Worm (Caenorhabditis elegans) whole organism, L4 larva: Measurements from ENCODE around the gene Y67A10A.11.
A peak's percentile ranks its signal among the peaks of the same experiment; 100 is the strongest.

Experiments used
- D1046.2 ChIP-seq: fragments of 200-800 bp; sonication (Bioruptor generic); IDR thresholded peaks from 2 replicates; pipeline ENCODE4 v1.3.6; 2022; ENCODE audit warnings: missing genetic modification characterization, missing compliant biosample characterization
- F26F4.8 ChIP-seq: fragments of 200-800 bp; sonication (Bioruptor generic); conservative IDR thresholded peaks from 2 replicates; pipeline ENCODE4 v1.3.6; 2022; ENCODE audit warnings: missing genetic modification characterization, missing compliant biosample characterization
- F37D6.2 ChIP-seq: sonication (generic microtip); optimal IDR thresholded peaks from 2 replicates; lab custom pipeline; 2016; ENCODE audit warnings: mild to moderate bottlenecking, missing genetic modification characterization, missing compliant biosample characterization
- F44E2.7 ChIP-seq: fragments of 200-800 bp; sonication (Bioruptor generic); IDR thresholded peaks from 2 replicates; pipeline ENCODE4 v2.1.2; 2022; ENCODE audit warnings: missing genetic modification characterization, missing compliant biosample characterization
- F49E8.2 ChIP-seq: sonication (generic microtip); optimal IDR thresholded peaks from 2 replicates; lab custom pipeline; 2016; ENCODE audit warnings: missing compliant biosample characterization, mild to moderate bottlenecking, missing genetic modification characterization, borderline replicate concordance
- R02D3.7 ChIP-seq: fragments of 150-350 bp; sonication (generic microtip); optimal IDR thresholded peaks from 3 replicates; lab custom pipeline; 2014; ENCODE audit warnings: missing biosample characterization, missing genetic modification characterization
- T20F7.1 ChIP-seq: fragments of 200-800 bp; sonication (Bioruptor generic); optimal IDR thresholded peaks from 2 replicates; lab custom pipeline; 2018; ENCODE audit warnings: mild to moderate bottlenecking, missing genetic modification characterization, missing compliant biosample characterization
- T26A8.4 ChIP-seq: fragments of 200-800 bp; sonication (Bioruptor generic); IDR thresholded peaks from 2 replicates; pipeline ENCODE4 v1.3.6; 2022; ENCODE audit warnings: missing genetic modification characterization, missing compliant biosample characterization
- Y48G9A.11 ChIP-seq: fragments of 200-800 bp; sonication (Bioruptor generic); IDR thresholded peaks from 2 replicates; pipeline ENCODE4 v1.3.6; 2022; ENCODE audit warnings: missing genetic modification reagents, missing genetic modification characterization, missing compliant biosample characterization
- ZK337.2 ChIP-seq: fragments of 200-800 bp; sonication (Bioruptor generic); IDR thresholded peaks from 2 replicates; pipeline ENCODE4 v1.3.6; 2022; ENCODE audit warnings: missing genetic modification reagents, missing genetic modification characterization, missing compliant biosample characterization
- aha-1 ChIP-seq: fragments of 150-350 bp; peaks from one replicate; lab custom pipeline; 2014; ENCODE audit warnings: missing biosample characterization, missing genetic modification characterization
- ama-1 ChIP-seq: fragments of 150-350 bp; optimal IDR thresholded peaks from 2 replicates; lab custom pipeline; 2014; ENCODE audit warnings: inconsistent platforms, mixed read lengths
- arid-1 ChIP-seq: fragments of 200-800 bp; sonication (Bioruptor generic); conservative IDR thresholded peaks from 2 replicates; pipeline ENCODE4 v1.3.6; 2022; ENCODE audit warnings: missing genetic modification reagents, missing genetic modification characterization, missing compliant biosample characterization
- attf-4 ChIP-seq: sonication (generic microtip); optimal IDR thresholded peaks from 3 replicates; lab custom pipeline; 2017; ENCODE audit warnings: missing biosample characterization, missing genetic modification characterization
- ceh-20 ChIP-seq: fragments of 200-800 bp; sonication (Bioruptor generic); IDR thresholded peaks from 2 replicates; pipeline ENCODE4 v1.3.6; 2022; ENCODE audit warnings: missing genetic modification reagents, missing genetic modification characterization, missing compliant biosample characterization
- ceh-28 ChIP-seq: fragments of 150-350 bp; optimal IDR thresholded peaks from 2 replicates; lab custom pipeline; 2014; ENCODE audit warnings: missing biosample characterization, missing genetic modification reagents, missing genetic modification characterization
- ceh-44 ChIP-seq: fragments of 200-800 bp; sonication (Bioruptor generic); IDR thresholded peaks from 2 replicates; pipeline ENCODE4 v1.3.6; 2022; ENCODE audit warnings: missing genetic modification reagents, missing genetic modification characterization, missing compliant biosample characterization
- ces-1 ChIP-seq: fragments of 150-350 bp; sonication (generic microtip); optimal IDR thresholded peaks from 4 replicates; lab custom pipeline; 2014; ENCODE audit warnings: missing biosample characterization, missing genetic modification reagents, missing genetic modification characterization
- cey-2 ChIP-seq: sonication (generic microtip); optimal IDR thresholded peaks from 3 replicates; lab custom pipeline; 2017; ENCODE audit warnings: missing genetic modification characterization, mild to moderate bottlenecking, missing compliant biosample characterization, antibody characterized with exemption, borderline replicate concordance; ENCODE audit not compliant: insufficient read depth
- ctbp-1 ChIP-seq: fragments of 200-800 bp; sonication (Bioruptor generic); IDR thresholded peaks from 2 replicates; pipeline ENCODE4 v1.3.6; 2022; ENCODE audit warnings: missing genetic modification reagents, missing genetic modification characterization, missing compliant biosample characterization
- daf-16 ChIP-seq, 3 experiments: sonication (generic microtip); optimal IDR thresholded peaks; 2 replicates each; lab custom pipeline; 2016 to 2017; ENCODE audit warnings: missing genetic modification characterization in 3 of 3, missing genetic modification reagents in 3 of 3, mild to moderate bottlenecking in 2 of 3, missing compliant biosample characterization in 2 of 3, missing biosample characterization in 1 of 3, moderate library complexity in 1 of 3
- dmd-6 ChIP-seq: fragments of 200-800 bp; sonication (Bioruptor generic); IDR thresholded peaks from 2 replicates; pipeline ENCODE4 v1.3.6; 2022; ENCODE audit warnings: missing genetic modification reagents, missing genetic modification characterization, missing compliant biosample characterization
- dpl-1 ChIP-seq: fragments of 150-350 bp; optimal IDR thresholded peaks from 2 replicates; lab custom pipeline; 2014; ENCODE audit warnings: missing biosample characterization, missing genetic modification reagents, missing genetic modification characterization
- fos-1 ChIP-seq: fragments of 150-350 bp; optimal IDR thresholded peaks from 2 replicates; lab custom pipeline; 2014; ENCODE audit warnings: missing biosample characterization, missing genetic modification characterization
- gei-8 ChIP-seq: fragments of 200-800 bp; sonication (Bioruptor generic); optimal IDR thresholded peaks from 2 replicates; lab custom pipeline; 2018; ENCODE audit warnings: mild to moderate bottlenecking, missing genetic modification characterization, missing compliant biosample characterization
- jun-1 ChIP-seq: fragments of 150-350 bp; optimal IDR thresholded peaks from 2 replicates; lab custom pipeline; 2014; ENCODE audit warnings: missing biosample characterization, missing genetic modification reagents, missing genetic modification characterization
- lin-1 ChIP-seq: fragments of 200-800 bp; sonication (Bioruptor generic); IDR thresholded peaks from 2 replicates; pipeline ENCODE4 v1.3.6; 2022; ENCODE audit warnings: missing genetic modification reagents, missing genetic modification characterization, missing compliant biosample characterization
- lir-3 ChIP-seq: sonication (generic microtip); optimal IDR thresholded peaks from 2 replicates; lab custom pipeline; 2016; ENCODE audit warnings: mild to moderate bottlenecking, missing genetic modification characterization, missing compliant biosample characterization
- madf-5 ChIP-seq, 2 experiments: fragments of 200-800 bp; sonication (Bioruptor generic); IDR thresholded peaks; 2 replicates each; pipeline ENCODE4 v1.3.6; 2022; ENCODE audit warnings: missing compliant biosample characterization in 2 of 2, missing genetic modification characterization in 2 of 2
- mdl-1 ChIP-seq, 2 experiments: fragments of 150-350 bp in 1 of 2; sonication (generic microtip) in 1 of 2; optimal IDR thresholded peaks; 2 replicates each; lab custom pipeline; 2014 to 2017; ENCODE audit warnings: missing biosample characterization in 2 of 2, missing genetic modification characterization in 2 of 2
- mdt-29 ChIP-seq: fragments of 200-800 bp; sonication (Bioruptor generic); IDR thresholded peaks from 2 replicates; pipeline ENCODE4 v1.3.6; 2022; ENCODE audit warnings: missing genetic modification reagents, missing genetic modification characterization, missing compliant biosample characterization
- mep-1 ChIP-seq: fragments of 150-350 bp; sonication (generic microtip); optimal IDR thresholded peaks from 3 replicates; lab custom pipeline; 2014; ENCODE audit warnings: missing biosample characterization, missing genetic modification characterization
- mes-2 ChIP-seq: sonication (generic microtip); optimal IDR thresholded peaks from 2 replicates; lab custom pipeline; 2016; ENCODE audit warnings: missing genotype, mild to moderate bottlenecking, missing genetic modification characterization, missing compliant biosample characterization; ENCODE audit not compliant: poor library complexity, severe bottlenecking
- nhr-10 ChIP-seq: fragments of 150-350 bp; optimal IDR thresholded peaks from 2 replicates; lab custom pipeline; 2014; ENCODE audit warnings: missing biosample characterization, missing genetic modification characterization
- nhr-102 ChIP-seq: sonication (generic microtip); optimal IDR thresholded peaks from 2 replicates; lab custom pipeline; 2016; ENCODE audit warnings: mild to moderate bottlenecking, missing genetic modification characterization, moderate library complexity, missing compliant biosample characterization
- nhr-11 ChIP-seq: fragments of 150-350 bp; optimal IDR thresholded peaks from 2 replicates; lab custom pipeline; 2014; ENCODE audit warnings: missing biosample characterization, missing genetic modification characterization
- nhr-6 ChIP-seq: fragments of 150-350 bp; optimal IDR thresholded peaks from 2 replicates; lab custom pipeline; 2014; ENCODE audit warnings: missing biosample characterization, missing genetic modification characterization
- nhr-76 ChIP-seq: fragments of 150-350 bp; optimal IDR thresholded peaks from 2 replicates; lab custom pipeline; 2014; ENCODE audit warnings: missing biosample characterization, missing genetic modification characterization
- pqm-1 ChIP-seq: sonication (generic microtip); optimal IDR thresholded peaks from 2 replicates; lab custom pipeline; 2017; ENCODE audit warnings: missing biosample characterization, missing genetic modification characterization
- rbr-2 ChIP-seq: sonication (generic microtip); optimal IDR thresholded peaks from 2 replicates; lab custom pipeline; 2016; ENCODE audit warnings: missing genotype, missing genetic modification characterization, missing compliant biosample characterization
- saeg-2 ChIP-seq: fragments of 200-800 bp; sonication (Bioruptor generic); IDR thresholded peaks from 2 replicates; pipeline ENCODE4 v1.3.6; 2022; ENCODE audit warnings: missing genetic modification reagents, missing genetic modification characterization, missing compliant biosample characterization
- set-16 ChIP-seq: fragments of 200-800 bp; sonication (Bioruptor generic); IDR thresholded peaks from 2 replicates; pipeline ENCODE4 v1.3.6; 2022; ENCODE audit warnings: missing genetic modification reagents, missing genetic modification characterization, missing compliant biosample characterization
- skn-1 ChIP-seq: fragments of 150-350 bp; optimal IDR thresholded peaks from 2 replicates; lab custom pipeline; 2014; ENCODE audit warnings: missing biosample characterization, missing genetic modification characterization
- spr-1 ChIP-seq: sonication (generic microtip); optimal IDR thresholded peaks from 2 replicates; lab custom pipeline; 2016; ENCODE audit warnings: mild to moderate bottlenecking, missing genetic modification characterization, missing compliant biosample characterization
- spr-3 ChIP-seq: fragments of 200-800 bp; sonication (Bioruptor generic); optimal IDR thresholded peaks from 2 replicates; lab custom pipeline; 2018; ENCODE audit warnings: mild to moderate bottlenecking, missing genetic modification characterization, missing compliant biosample characterization
- unc-39 ChIP-seq: sonication (generic microtip); optimal IDR thresholded peaks from 2 replicates; lab custom pipeline; 2017; ENCODE audit warnings: missing biosample characterization, missing genetic modification characterization
- unc-62 ChIP-seq, 3 experiments: fragments of 150-350 bp in 1 of 3; sonication (generic microtip); optimal IDR thresholded peaks in 2 of 3; peaks in 1 of 3; 1 replicate in 1 of 3; 2 replicates in 2 of 3; lab custom pipeline; 2014 to 2017; ENCODE audit warnings: missing biosample characterization in 3 of 3, missing genetic modification characterization in 3 of 3, missing genetic modification reagents in 3 of 3, missing genotype in 1 of 3
- ztf-11 ChIP-seq: fragments of 150-350 bp; optimal IDR thresholded peaks from 2 replicates; lab custom pipeline; 2014; ENCODE audit warnings: missing biosample characterization, missing genetic modification characterization
- ztf-7 ChIP-seq: fragments of 150-350 bp; optimal IDR thresholded peaks from 2 replicates; lab custom pipeline; 2014; ENCODE audit warnings: missing biosample characterization, missing genetic modification characterization

The Y67A10A.11 gene

DNA sequence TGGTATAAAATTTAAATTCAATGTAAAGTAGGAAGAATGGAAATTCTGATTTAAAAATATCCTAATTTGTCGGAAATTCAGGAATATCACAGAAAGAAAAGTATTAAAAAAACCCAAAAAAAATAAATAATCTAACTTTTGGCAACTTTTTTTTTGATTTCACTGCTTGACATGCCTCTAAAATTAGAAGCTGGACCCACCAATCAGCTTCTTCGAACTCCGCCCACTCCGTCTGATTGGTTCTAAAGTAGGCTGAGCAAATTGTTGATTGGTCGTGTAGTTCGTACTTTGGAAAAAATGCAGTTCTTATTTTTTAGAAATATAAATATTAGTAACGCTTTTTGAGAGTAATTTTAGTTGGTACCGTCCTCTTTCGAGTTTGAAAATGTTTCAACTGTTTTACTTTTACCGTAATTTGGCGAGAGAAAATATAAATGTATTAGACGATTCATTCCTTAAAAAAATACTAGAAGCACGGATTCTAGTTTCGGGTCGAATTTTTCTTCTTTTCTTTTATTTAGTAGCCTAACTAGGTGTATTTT is 26.2 kb downstream of the Y67A10A.11 start:
- TF ChIP-seq unc-62 (GFP tag; optimal IDR thresholded peaks at IDR 0.05 in 1 of 2; lab: Kevin White, UChicago) (peak in 1 of 2 experiments; percentile 93), unc-62 (tag; optimal IDR thresholded peaks at IDR 0.05; lab: Kevin White, UChicago) (no peak), set-16 (GFP tag; lab: Robert Waterston, UW) (no peak), fos-1 (tag; lab: Kevin White, UChicago) (no peak), rbr-2 (no peak), lin-1 (no peak), arid-1 (GFP tag; lab: Robert Waterston, UW) (no peak), D1046.2 (GFP tag; lab: Robert Waterston, UW) (no peak), aha-1 (tag; lab: Kevin White, UChicago) (peak; percentile 66)

DNA sequence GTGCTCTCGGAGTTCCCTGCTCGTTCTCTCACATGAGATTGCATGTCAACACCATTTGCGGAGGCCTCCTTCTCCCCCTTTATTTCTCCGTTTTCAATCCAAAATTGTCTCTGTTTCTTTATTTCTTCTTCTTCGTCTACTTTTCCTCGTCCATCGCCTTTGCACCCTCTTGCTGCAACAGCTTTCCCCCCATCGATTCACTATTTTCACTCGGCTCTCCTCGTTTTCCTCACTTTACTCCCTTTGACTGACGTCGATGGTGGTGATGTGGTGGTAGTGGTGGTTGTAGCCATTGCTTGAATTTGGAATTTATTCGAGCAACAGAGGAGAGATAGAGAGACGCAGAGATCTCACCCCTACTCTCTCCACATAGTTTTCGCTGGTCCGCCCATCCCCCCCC is 31.9 kb downstream of the Y67A10A.11 start:
- TF ChIP-seq skn-1 (tag; lab: Kevin White, UChicago), result no peak
- TF ChIP-seq nhr-10 (tag; lab: Kevin White, UChicago), result no peak
- no peak for TF ChIP-seq attf-4
- no peak for TF ChIP-seq Y48G9A.11 (GFP tag; lab: Robert Waterston, UW)
- TF ChIP-seq F37D6.2 (tag; lab: Kevin White, UChicago), result peak; percentile 40
- no peak for TF ChIP-seq nhr-6 (tag; lab: Kevin White, UChicago)
- no peak for TF ChIP-seq F44E2.7
- peak; percentile 77 for TF ChIP-seq ctbp-1 (GFP tag; lab: Robert Waterston, UW)
- 0 out of 2 replicates have a peak, but pooled peaks have one; percentile 37 for TF ChIP-seq ceh-20 (GFP tag; lab: Robert Waterston, UW)
- no peak for TF ChIP-seq daf-16 (GFP tag; optimal IDR thresholded peaks at IDR 0.05; lab: Kevin White, UChicago)
- TF ChIP-seq daf-16 (tag; optimal IDR thresholded peaks at IDR 0.05; lab: Kevin White, UChicago), result no peak
- no peak for TF ChIP-seq ztf-11 (tag; lab: Kevin White, UChicago)
- TF ChIP-seq ztf-7 (tag; lab: Kevin White, UChicago), result no peak
- TF ChIP-seq cey-2 (tag; lab: Kevin White, UChicago), result no peak
- TF ChIP-seq mes-2 (tag; lab: Kevin White, UChicago), result no peak
- TF ChIP-seq mdl-1 (tag; optimal IDR thresholded peaks at IDR 0.05; lab: Kevin White, UChicago), result peak in 1 of 2 experiments; percentile 14
- TF ChIP-seq nhr-102, result no peak
- TF ChIP-seq ceh-28 (tag; lab: Kevin White, UChicago), result peak; percentile 15
- no peak for TF ChIP-seq saeg-2 (GFP tag; lab: Robert Waterston, UW)
- no peak for TF ChIP-seq unc-62 (GFP tag; optimal IDR thresholded peaks at IDR 0.05 in 1 of 2; lab: Kevin White, UChicago)
- no peak for TF ChIP-seq unc-62 (tag; optimal IDR thresholded peaks at IDR 0.05; lab: Kevin White, UChicago)
- no peak for TF ChIP-seq ces-1
- TF ChIP-seq T20F7.1 (GFP tag; lab: Kevin White, UChicago), result no peak
- no peak for TF ChIP-seq ceh-44
- TF ChIP-seq mep-1 (tag; lab: Kevin White, UChicago), result peak; percentile 56
- TF ChIP-seq pqm-1, result no peak
- no peak for TF ChIP-seq F49E8.2 (tag; lab: Kevin White, UChicago)
- TF ChIP-seq spr-1 (tag; lab: Kevin White, UChicago), result no peak
- TF ChIP-seq ama-1 (lab: Kevin White, UChicago), result no peak
- no peak for TF ChIP-seq D1046.2 (GFP tag; lab: Robert Waterston, UW)
- TF ChIP-seq jun-1, result no peak
- no peak for TF ChIP-seq mdt-29 (GFP tag; lab: Robert Waterston, UW)
- TF ChIP-seq T26A8.4, result no peak
- no peak for TF ChIP-seq R02D3.7 (tag; lab: Kevin White, UChicago)
- TF ChIP-seq nhr-11 (tag; lab: Kevin White, UChicago), result peak; percentile 27
- no peak for TF ChIP-seq ZK337.2 (GFP tag; lab: Robert Waterston, UW)
- TF ChIP-seq dpl-1 (GFP tag; lab: Kevin White, UChicago), result peak; percentile 3
- no peak for TF ChIP-seq unc-39
- no peak for TF ChIP-seq lir-3
- TF ChIP-seq rbr-2, result peak; percentile 71
- no peak for TF ChIP-seq spr-3 (GFP tag; lab: Kevin White, UChicago)
- TF ChIP-seq gei-8 (GFP tag; lab: Kevin White, UChicago), result no peak
- TF ChIP-seq F26F4.8 (GFP tag; lab: Robert Waterston, UW), result no peak
- TF ChIP-seq dmd-6 (GFP tag; lab: Robert Waterston, UW), result no peak
- TF ChIP-seq nhr-76 (tag; lab: Kevin White, UChicago), result no peak
- TF ChIP-seq madf-5 (GFP tag; IDR thresholded peaks at IDR 0.05; lab: Robert Waterston, UW), result no peak
- no peak for TF ChIP-seq lin-1
